Worm (Caenorhabditis elegans) whole organism, L3 larva: ENCODE measurements around the gene ras-1.

Experiments used
- R02D3.7 ChIP-seq: fragments of 150-350 bp; optimal IDR thresholded peaks from 2 replicates; lab custom pipeline; 2014; ENCODE audit warnings: missing biosample characterization, missing genetic modification characterization
- fos-1 ChIP-seq: fragments of 150-350 bp; optimal IDR thresholded peaks from 2 replicates; lab custom pipeline; 2014; ENCODE audit warnings: missing biosample characterization, missing genetic modification characterization
- nhr-28 ChIP-seq: fragments of 150-350 bp; optimal IDR thresholded peaks from 2 replicates; lab custom pipeline; 2014; ENCODE audit warnings: missing biosample characterization, missing genetic modification characterization
- nhr-67 ChIP-seq: fragments of 150-350 bp; optimal IDR thresholded peaks from 2 replicates; lab custom pipeline; 2014; ENCODE audit warnings: missing biosample characterization, missing genetic modification characterization
- unc-62 ChIP-seq: fragments of 150-350 bp; sonication (generic microtip); optimal IDR thresholded peaks from 4 replicates; lab custom pipeline; 2014; ENCODE audit warnings: missing biosample characterization, missing genetic modification reagents, missing genetic modification characterization
- ztf-11 ChIP-seq: fragments of 150-350 bp; optimal IDR thresholded peaks from 2 replicates; lab custom pipeline; 2014; ENCODE audit warnings: missing biosample characterization, missing genetic modification characterization
- ztf-4 ChIP-seq: fragments of 150-350 bp; optimal IDR thresholded peaks from 2 replicates; lab custom pipeline; 2014; ENCODE audit warnings: missing biosample characterization, missing genetic modification characterization

DNA sequence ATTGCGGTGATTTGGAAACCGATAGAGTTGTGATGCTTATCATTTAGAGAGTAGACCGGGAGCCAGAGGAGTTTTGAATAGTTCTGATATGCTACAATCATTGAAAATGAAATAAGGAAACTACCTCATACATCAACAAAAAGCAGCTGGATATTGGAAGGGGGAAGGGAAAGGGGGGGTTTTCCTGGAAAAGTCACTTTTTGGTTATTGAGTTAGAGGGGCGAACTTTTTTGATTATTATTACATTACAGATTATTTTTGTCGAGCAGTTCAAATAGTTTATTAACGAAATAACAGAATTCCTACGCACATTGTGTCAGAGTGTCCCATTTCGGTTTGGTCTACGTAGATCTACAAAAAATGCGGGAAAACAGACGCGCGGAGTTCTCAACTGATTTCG is 34.7 kb upstream of the ras-1 start, which contains the start of gene sre-42:
- no peak for TF ChIP-seq ztf-11 (tag; lab: Kevin White, UChicago)
- TF ChIP-seq ztf-4 = no peak
- TF ChIP-seq nhr-67 = no peak
- TF ChIP-seq fos-1 (tag; lab: Kevin White, UChicago) = no peak
- TF ChIP-seq unc-62 (GFP tag; lab: Kevin White, UChicago) = no peak
- TF ChIP-seq nhr-28 = no peak
- TF ChIP-seq R02D3.7 (tag; lab: Kevin White, UChicago) = no peak
